Fruit fly (Drosophila melanogaster) whole organism, embryonic: ENCODE data around the gene kairos.
A peak's percentile ranks its signal among the peaks of the same experiment; 100 is the strongest.

Experiments used
- Awh ChIP-seq: fragments of 200-800 bp; sonication (Bioruptor generic); IDR thresholded peaks from 2 replicates; pipeline ENCODE4, ENCODE4 v1.3.6; 2022; ENCODE audit warnings: missing biosample characterization, missing genetic modification characterization
- CG10209 ChIP-seq: fragments of 200-800 bp; sonication (Bioruptor generic); optimal IDR thresholded peaks from 3 replicates; lab custom pipeline; 2017; ENCODE audit warnings: missing biosample characterization, mild to moderate bottlenecking, missing genetic modification characterization, missing genetic modification reagents
- CG11456 ChIP-seq: fragments of 200-800 bp; sonication (Bioruptor generic); IDR thresholded peaks from 3 replicates; pipeline ENCODE4 v1.3.6; 2022; ENCODE audit warnings: missing biosample characterization, missing genetic modification characterization
- CG11504 ChIP-seq: fragments of 200-800 bp; sonication (Bioruptor generic); optimal IDR thresholded peaks from 3 replicates; lab custom pipeline; 2019; ENCODE audit warnings: missing biosample characterization, mild to moderate bottlenecking, missing genetic modification characterization, moderate library complexity
- CG13287 ChIP-seq: fragments of 200-800 bp; sonication (Bioruptor generic); IDR thresholded peaks from 2 replicates; pipeline ENCODE4 v1.3.6; 2022; ENCODE audit warnings: missing biosample characterization, missing genetic modification characterization; ENCODE audit not compliant: partially characterized antibody
- CG14710 ChIP-seq: fragments of 200-800 bp; sonication (Bioruptor generic); optimal IDR thresholded peaks from 3 replicates; lab custom pipeline; 2019; ENCODE audit warnings: missing biosample characterization, mild to moderate bottlenecking, missing genetic modification characterization, moderate library complexity
- CG15011 ChIP-seq: fragments of 200-800 bp; sonication (Bioruptor generic); optimal IDR thresholded peaks from 3 replicates; lab custom pipeline; 2018; ENCODE audit warnings: missing biosample characterization, mild to moderate bottlenecking, missing genetic modification characterization
- CG3407 ChIP-seq: fragments of 200-800 bp; sonication (Bioruptor generic); optimal IDR thresholded peaks from 2 replicates; lab custom pipeline; 2018; ENCODE audit warnings: missing biosample characterization, mild to moderate bottlenecking, missing genetic modification characterization
- CG3726 ChIP-seq: fragments of 200-800 bp; sonication (Bioruptor generic); IDR thresholded peaks from 3 replicates; pipeline ENCODE4, ENCODE4 v1.3.6; 2022; ENCODE audit warnings: missing biosample characterization, missing genetic modification characterization
- CG3995 ChIP-seq: fragments of 200-800 bp; sonication (Bioruptor generic); optimal IDR thresholded peaks from 3 replicates; lab custom pipeline; 2016; ENCODE audit warnings: missing biosample characterization, missing genetic modification characterization
- CG4617 ChIP-seq: fragments of 200-800 bp; sonication (Bioruptor generic); optimal IDR thresholded peaks from 3 replicates; lab custom pipeline; 2016; ENCODE audit warnings: missing biosample characterization, missing genetic modification characterization, borderline replicate concordance
- CG4820 ChIP-seq: fragments of 200-800 bp; sonication (Bioruptor generic); optimal IDR thresholded peaks from 3 replicates; lab custom pipeline; 2016; ENCODE audit warnings: missing biosample characterization, missing genetic modification characterization
- CG6683 ChIP-seq: fragments of 200-800 bp; sonication (Bioruptor generic); optimal IDR thresholded peaks from 2 replicates; lab custom pipeline; 2017; ENCODE audit warnings: missing biosample characterization, mild to moderate bottlenecking, missing genetic modification characterization, missing genetic modification reagents
- CG7963 ChIP-seq: fragments of 200-800 bp; sonication (Bioruptor generic); IDR thresholded peaks from 3 replicates; pipeline ENCODE4 v1.3.6; 2022; ENCODE audit warnings: missing biosample characterization, missing genetic modification characterization; ENCODE audit not compliant: partially characterized antibody
- CG8765 ChIP-seq: fragments of 200-800 bp; sonication (Bioruptor generic); IDR thresholded peaks from 2 replicates; pipeline ENCODE4 v1.3.6; 2022; ENCODE audit warnings: missing biosample characterization, missing genetic modification characterization
- CG9215 ChIP-seq: fragments of 200-800 bp; sonication (Bioruptor generic); IDR thresholded peaks from 2 replicates; pipeline ENCODE4 v1.3.6; 2022; ENCODE audit warnings: missing biosample characterization, missing genetic modification characterization
- CG9727 ChIP-seq: fragments of 200-800 bp; sonication (Bioruptor generic); optimal IDR thresholded peaks from 3 replicates; lab custom pipeline; 2017; ENCODE audit warnings: missing biosample characterization, mild to moderate bottlenecking, missing genetic modification characterization
- CG9932 ChIP-seq: fragments of 200-800 bp; sonication (Bioruptor generic); IDR thresholded peaks from 2 replicates; pipeline ENCODE4 v1.3.6; 2022; ENCODE audit warnings: missing biosample characterization, missing genetic modification characterization
- Dp ChIP-seq: fragments of 200-800 bp; sonication (Bioruptor generic); optimal IDR thresholded peaks from 2 replicates; lab custom pipeline; 2018; ENCODE audit warnings: missing biosample characterization, mild to moderate bottlenecking, missing genetic modification characterization, moderate library complexity
- MTF-1 ChIP-seq: fragments of 200-800 bp; sonication (Bioruptor generic); optimal IDR thresholded peaks from 2 replicates; lab custom pipeline; 2018; ENCODE audit warnings: missing biosample characterization, mild to moderate bottlenecking, missing genetic modification characterization, borderline replicate concordance
- Med ChIP-seq: fragments of 200-800 bp; sonication (Bioruptor generic); peaks from one replicate; lab custom pipeline; 2016; ENCODE audit warnings: missing biosample characterization, missing genetic modification characterization, mild to moderate bottlenecking, inconsistent platforms, moderate library complexity
- NFAT ChIP-seq: fragments of 200-800 bp; sonication (Bioruptor generic); IDR thresholded peaks from 2 replicates; pipeline ENCODE4 v1.3.6; 2022; ENCODE audit warnings: missing biosample characterization, missing genetic modification characterization
- Rx ChIP-seq: fragments of 200-800 bp; sonication (Bioruptor generic); IDR thresholded peaks from 2 replicates; pipeline ENCODE4 v1.3.6; 2022; ENCODE audit warnings: missing biosample characterization, missing genetic modification characterization
- Sox100B ChIP-seq: fragments of 200-800 bp; sonication (Bioruptor generic); optimal IDR thresholded peaks from 3 replicates; lab custom pipeline; 2018; ENCODE audit warnings: missing biosample characterization, mild to moderate bottlenecking, missing genetic modification characterization
- Taf1 ChIP-seq: fragments of 200-800 bp; sonication (Bioruptor generic); IDR thresholded peaks from 2 replicates; pipeline ENCODE4 v1.3.6; 2022; ENCODE audit warnings: missing biosample characterization, missing genetic modification characterization
- amos ChIP-seq: fragments of 200-800 bp; sonication (Bioruptor generic); IDR thresholded peaks from 2 replicates; pipeline ENCODE4 v1.3.6; 2022; ENCODE audit warnings: missing biosample characterization, missing genetic modification characterization; ENCODE audit not compliant: partially characterized antibody
- chif ChIP-seq, 2 experiments: fragments of 200-800 bp; sonication (Bioruptor generic); optimal IDR thresholded peaks; 3 replicates each; lab custom pipeline; 2016; ENCODE audit warnings: missing biosample characterization in 2 of 2, missing genetic modification characterization in 2 of 2
- chinmo ChIP-seq: fragments of 200-800 bp; sonication (Bioruptor generic); IDR thresholded peaks from 4 replicates; pipeline ENCODE4 v1.3.6; 2022; ENCODE audit warnings: missing biosample characterization, missing genetic modification characterization; ENCODE audit not compliant: partially characterized antibody
- croc ChIP-seq: fragments of 200-800 bp; sonication (Bioruptor generic); conservative IDR thresholded peaks from 3 replicates; pipeline ENCODE4 v1.3.6; 2022; ENCODE audit warnings: missing biosample characterization, missing genetic modification characterization
- crol ChIP-seq: fragments of 200-800 bp; sonication (Bioruptor generic); IDR thresholded peaks from 2 replicates; pipeline ENCODE4 v1.3.6; 2022; ENCODE audit warnings: missing biosample characterization, missing genetic modification characterization
- cwo ChIP-seq: fragments of 200-800 bp; sonication (Bioruptor generic); optimal IDR thresholded peaks from 3 replicates; lab custom pipeline; 2017; ENCODE audit warnings: missing biosample characterization, missing genetic modification characterization, mild to moderate bottlenecking, moderate library complexity, missing genetic modification reagents
- ems ChIP-seq: fragments of 200-800 bp; sonication (Bioruptor generic); optimal IDR thresholded peaks from 3 replicates; lab custom pipeline; 2016; ENCODE audit warnings: missing biosample characterization, missing genetic modification characterization
- gsb ChIP-seq: fragments of 200-800 bp; sonication (Bioruptor generic); IDR thresholded peaks from 2 replicates; pipeline ENCODE4 v1.3.6; 2022; ENCODE audit warnings: missing biosample characterization, missing genetic modification characterization
- jigr1 ChIP-seq: fragments of 200-800 bp; sonication (Bioruptor generic); IDR thresholded peaks from 3 replicates; pipeline ENCODE4 v1.3.6; 2022; ENCODE audit warnings: missing biosample characterization, missing genetic modification characterization
- kay ChIP-seq: fragments of 200-800 bp; sonication (Bioruptor generic); optimal IDR thresholded peaks from 2 replicates; lab custom pipeline; 2016; ENCODE audit warnings: missing biosample characterization, missing genetic modification characterization
- kni ChIP-seq: fragments of 200-800 bp; sonication (Bioruptor generic); optimal IDR thresholded peaks from 3 replicates; lab custom pipeline; 2017; ENCODE audit warnings: mild to moderate bottlenecking, missing biosample characterization, missing genetic modification reagents, missing genetic modification characterization
- lilli ChIP-seq: fragments of 200-800 bp; sonication (Bioruptor generic); optimal IDR thresholded peaks from 3 replicates; lab custom pipeline; 2016; ENCODE audit warnings: missing biosample characterization, missing genetic modification characterization
- lola ChIP-seq, 3 experiments: fragments of >200 bp in 2 of 3; fragments of 200-800 bp in 1 of 3; sonication (Bioruptor generic) in 1 of 3; optimal IDR thresholded peaks; 2 replicates each; lab custom pipeline; 2017 to 2019; ENCODE audit warnings: missing biosample characterization in 3 of 3, missing genetic modification characterization in 3 of 3, mild to moderate bottlenecking in 1 of 3, moderate library complexity in 1 of 3
- row ChIP-seq: fragments of 200-800 bp; sonication (Bioruptor generic); IDR thresholded peaks from 3 replicates; pipeline ENCODE4 v1.3.6; 2022; ENCODE audit warnings: missing biosample characterization, missing genetic modification characterization
- salm ChIP-seq: fragments of 200-800 bp; sonication (Bioruptor generic); optimal IDR thresholded peaks from 2 replicates; lab custom pipeline; 2018; ENCODE audit warnings: missing biosample characterization, mild to moderate bottlenecking, missing genetic modification characterization
- ssp ChIP-seq: fragments of 200-800 bp; sonication (Bioruptor generic); IDR thresholded peaks from 2 replicates; pipeline ENCODE4 v1.3.6; 2022; ENCODE audit warnings: missing biosample characterization, missing genetic modification characterization
- tio ChIP-seq: fragments of 200-800 bp; sonication (Bioruptor generic); optimal IDR thresholded peaks from 2 replicates; lab custom pipeline; 2017; ENCODE audit warnings: missing biosample characterization, missing genetic modification characterization, inconsistent platforms
- zen ChIP-seq: fragments of 200-800 bp; sonication (Bioruptor generic); optimal IDR thresholded peaks from 3 replicates; lab custom pipeline; 2018; ENCODE audit warnings: missing biosample characterization, mild to moderate bottlenecking, missing genetic modification characterization, moderate library complexity

Gene kairos

dm6 chrX:18370775-18371735, 15.1 kb upstream of the kairos start (continued):
- TF ChIP-seq tio = no peak
- TF ChIP-seq croc (GFP tag; lab: Robert Waterston, UW) = no peak
- TF ChIP-seq CG4617 = peak; percentile 84
- no peak for TF ChIP-seq CG3726 (GFP tag; lab: Robert Waterston, UW)
- TF ChIP-seq Rx = no peak
- TF ChIP-seq Sox100B = no peak
- no peak for TF ChIP-seq CG4820
- TF ChIP-seq CG9727 (GFP tag; lab: Kevin White, UChicago) = no peak
- TF ChIP-seq Dp (GFP tag; lab: Kevin White, UChicago) = peak; percentile 89
- peak; percentile 99 for TF ChIP-seq CG3995 (GFP tag; lab: Kevin White, UChicago)
- no peak for TF ChIP-seq gsb (GFP tag; lab: Robert Waterston, UW)
- peak; percentile 96 for TF ChIP-seq CG7963 (GFP tag; lab: Robert Waterston, UW)
- no peak for TF ChIP-seq lola (GFP tag; optimal IDR thresholded peaks at IDR 0.05; lab: Kevin White, UChicago)
- peak; percentile 99 for TF ChIP-seq CG13287 (GFP tag; lab: Robert Waterston, UW)
- no peak for TF ChIP-seq salm (tag; lab: Kevin White, UChicago)
- TF ChIP-seq, all 482 proteins: peak for 213

- no peak for TF ChIP-seq CG14710 (tag; lab: Kevin White, UChicago)
- TF ChIP-seq CG8765 (GFP tag; lab: Robert Waterston, UW) = no peak
- no peak for TF ChIP-seq Awh (GFP tag; lab: Robert Waterston, UW)
- TF ChIP-seq CG3407 (GFP tag; lab: Kevin White, UChicago) = no peak
- no peak for TF ChIP-seq CG6683 (GFP tag; lab: Kevin White, UChicago)
- TF ChIP-seq Taf1 = no peak
- no peak for TF ChIP-seq amos (GFP tag; lab: Robert Waterston, UW)
- TF ChIP-seq CG10209 (GFP tag; lab: Kevin White, UChicago) = no peak
- TF ChIP-seq kni (GFP tag; lab: Kevin White, UChicago) = no peak
- TF ChIP-seq jigr1 = no peak
- 0 out of 2 replicates have a peak, but pooled peaks have one; percentile 29 for TF ChIP-seq CG9932 (GFP tag; lab: Robert Waterston, UW)
- no peak for TF ChIP-seq lilli (GFP tag; lab: Kevin White, UChicago)
- TF ChIP-seq kay (GFP tag; lab: Kevin White, UChicago) = no peak
- TF ChIP-seq chinmo = 0 out of 4 replicates have a peak, but pooled peaks have one; percentile 40
- TF ChIP-seq CG9215 = no peak
- no peak for TF ChIP-seq CG15011
- TF ChIP-seq crol (GFP tag; lab: Robert Waterston, UW) = peak; percentile 56
- 0 out of 2 replicates have a peak, but pooled peaks have one; percentile 1 for TF ChIP-seq NFAT (GFP tag; lab: Robert Waterston, UW)
- TF ChIP-seq cwo = peak; percentile 5
- no peak for TF ChIP-seq chif (GFP tag; optimal IDR thresholded peaks at IDR 0.05; lab: Kevin White, UChicago)
- peak; percentile 5; the same call in 1 of the 3 replicates for TF ChIP-seq CG11456 (GFP tag; lab: Robert Waterston, UW)
- no peak for TF ChIP-seq CG7963 (GFP tag; lab: Robert Waterston, UW)
- no peak for TF ChIP-seq zen (tag; lab: Kevin White, UChicago)
- TF ChIP-seq row (GFP tag; lab: Robert Waterston, UW) = 0 out of 3 replicates have a peak, but pooled peaks have one; percentile 4
- TF ChIP-seq ssp (GFP tag; lab: Robert Waterston, UW) = no peak
- no peak for TF ChIP-seq ems (GFP tag; lab: Kevin White, UChicago)
- no peak for TF ChIP-seq MTF-1 (GFP tag; lab: Kevin White, UChicago)
- no peak for TF ChIP-seq CG11504 (tag; lab: Kevin White, UChicago)
- TF ChIP-seq Med (GFP tag; lab: Kevin White, UChicago) = peak; percentile 12
These were observed 13.8 kb upstream of the kairos start for dm6 chrX:18369767-18370166.
